Fruit fly (Drosophila melanogaster): Measurements from ENCODE around the gene MICU1.
A peak's percentile ranks its signal among the peaks of the same experiment; 100 is the strongest.

Gene MICU1

dm6 chr2L:7188530-7188996, 6.5 kb downstream of the MICU1 start (continued):
- peak; percentile 100 for TF ChIP-seq CG3032 (tag; optimal IDR thresholded peaks at IDR 0.05)
- peak; percentile 100 for TF ChIP-seq Sox15 (GFP tag; optimal IDR thresholded peaks at IDR 0.05)
- peak; percentile 99 for TF ChIP-seq cyc (GFP tag; optimal IDR thresholded peaks at IDR 0.05)
- TF ChIP-seq CG8119 (GFP tag; IDR thresholded peaks at IDR 0.05) = peak; percentile 100
- TF ChIP-seq ss (GFP tag; optimal IDR thresholded peaks at IDR 0.05) = peak; percentile 99
- TF ChIP-seq Eip75B (GFP tag; optimal IDR thresholded peaks at IDR 0.05) = peak; percentile 99
- TF ChIP-seq CG4318 (GFP tag; optimal IDR thresholded peaks at IDR 0.05) = peak; percentile 100
- TF ChIP-seq svp (GFP tag) = peak; percentile 100
- peak; percentile 100 for TF ChIP-seq pdm3 (GFP tag; optimal IDR thresholded peaks at IDR 0.05)
- TF ChIP-seq CG8632 (GFP tag; optimal IDR thresholded peaks at IDR 0.05) = peak; percentile 100
- TF ChIP-seq CG15336 (GFP tag; IDR thresholded peaks at IDR 0.05) = peak; percentile 100
- peak; percentile 100 for TF ChIP-seq CG10631 (GFP tag; optimal IDR thresholded peaks at IDR 0.05)
- peak; percentile 100 for TF ChIP-seq CG31627 (GFP tag; optimal IDR thresholded peaks at IDR 0.05)
- peak; percentile 100 for TF ChIP-seq CG11294 (GFP tag; IDR thresholded peaks at IDR 0.05)
- peak; percentile 99 for TF ChIP-seq Eip93F (GFP tag; optimal IDR thresholded peaks at IDR 0.05)
- TF ChIP-seq esn (GFP tag; optimal IDR thresholded peaks at IDR 0.05) = peak; percentile 100
- TF ChIP-seq CG32006 (GFP tag; optimal IDR thresholded peaks at IDR 0.05) = peak; percentile 100
- peak; percentile 99 for TF ChIP-seq Smox (GFP tag; optimal IDR thresholded peaks at IDR 0.05)
- TF ChIP-seq CG6163 (GFP tag; IDR thresholded peaks at IDR 0.05) = peak; percentile 100
- peak; percentile 100 for TF ChIP-seq dac (GFP tag; optimal IDR thresholded peaks at IDR 0.05)
- peak; percentile 99 for TF ChIP-seq eg (GFP tag; IDR thresholded peaks at IDR 0.05)
- peak; percentile 100 for TF ChIP-seq net (GFP tag; optimal IDR thresholded peaks at IDR 0.05)

DNA sequence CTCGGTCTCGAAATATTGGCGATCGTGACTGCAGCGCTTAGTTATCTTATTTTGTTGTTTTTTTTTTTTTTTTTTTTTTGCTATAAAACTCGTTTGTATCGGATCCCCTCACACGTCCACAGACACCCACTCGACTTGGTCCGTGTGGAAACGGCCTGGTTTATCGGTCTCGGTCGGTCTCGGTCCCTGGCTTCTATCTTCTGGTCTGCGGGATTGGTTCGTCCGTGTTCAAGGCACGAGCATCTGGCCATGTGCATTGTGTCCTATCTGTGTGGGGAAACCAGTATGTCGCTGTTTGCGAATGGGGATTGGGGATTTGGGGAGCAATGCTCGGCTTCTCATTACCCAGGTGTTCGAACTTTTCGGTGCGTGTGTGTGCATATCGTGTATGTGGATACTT, 7.6 kb downstream of the MICU1 start, which contains the start of gene CG4496:
TSS of gene CG4496 (minus strand) at position 337 of the 400 bp plus-strand sequence.
- peak; percentile 39 for TF ChIP-seq fd59A (GFP tag; optimal IDR thresholded peaks at IDR 0.05)
- no peak for TF ChIP-seq Smox (GFP tag; optimal IDR thresholded peaks at IDR 0.05)
- TF ChIP-seq topi (GFP tag; optimal IDR thresholded peaks at IDR 0.05) = no peak
- no peak for TF ChIP-seq esn (GFP tag; optimal IDR thresholded peaks at IDR 0.05)
- peak; percentile 29 for TF ChIP-seq CG6276 (GFP tag; optimal IDR thresholded peaks at IDR 0.05)
- TF ChIP-seq fd85E (GFP tag; optimal IDR thresholded peaks at IDR 0.05) = no peak
- peak; percentile 81 for TF ChIP-seq Eip78C (GFP tag)
- TF ChIP-seq CG34406 (GFP tag; optimal IDR thresholded peaks at IDR 0.05) = no peak
- TF ChIP-seq CG16779 (tag; optimal IDR thresholded peaks at IDR 0.05) = peak; percentile 65
- peak; percentile 78 to 92 for TF ChIP-seq ss (GFP tag; optimal IDR thresholded peaks at IDR 0.05)
- TF ChIP-seq CG3032 (tag; optimal IDR thresholded peaks at IDR 0.05) = no peak
- TF ChIP-seq Blimp-1 (GFP tag; optimal IDR thresholded peaks at IDR 0.05) = no peak
- peak; percentile 29 for TF ChIP-seq spab (GFP tag; optimal IDR thresholded peaks at IDR 0.05)
- no peak for TF ChIP-seq dac (GFP tag; optimal IDR thresholded peaks at IDR 0.05)
- peak; percentile 44 for TF ChIP-seq achi (GFP tag; optimal IDR thresholded peaks at IDR 0.05)
- TF ChIP-seq lz (GFP tag; optimal IDR thresholded peaks at IDR 0.05) = no peak
- peak; percentile 19 for TF ChIP-seq CG6854 (GFP tag; optimal IDR thresholded peaks at IDR 0.05)
- no peak for TF ChIP-seq cyc (GFP tag; optimal IDR thresholded peaks at IDR 0.05)
- TF ChIP-seq svp (GFP tag) = no peak
- peak; percentile 3 for TF ChIP-seq CG6792 (GFP tag; optimal IDR thresholded peaks at IDR 0.05)
- TF ChIP-seq CG4318 (GFP tag; optimal IDR thresholded peaks at IDR 0.05) = no peak
- no peak for TF ChIP-seq CG11902 (GFP tag; optimal IDR thresholded peaks at IDR 0.05)
- TF ChIP-seq net (GFP tag; optimal IDR thresholded peaks at IDR 0.05) = peak; percentile 28
- no peak for TF ChIP-seq CG31627 (GFP tag; optimal IDR thresholded peaks at IDR 0.05)
- peak; percentile 56 for TF ChIP-seq Ets96B (tag; optimal IDR thresholded peaks at IDR 0.05)
- TF ChIP-seq vri (GFP tag; optimal IDR thresholded peaks at IDR 0.05) = no peak
- no peak for TF ChIP-seq Ets21C (GFP tag; optimal IDR thresholded peaks at IDR 0.05)
- TF ChIP-seq Lpt (GFP tag; optimal IDR thresholded peaks at IDR 0.05) = peak; percentile 74
- peak; percentile 57 for TF ChIP-seq CG9139 (GFP tag; optimal IDR thresholded peaks at IDR 0.05)
- TF ChIP-seq pdm3 (GFP tag; optimal IDR thresholded peaks at IDR 0.05) = peak; percentile 32
- peak; percentile 25 for TF ChIP-seq OdsH (GFP tag; optimal IDR thresholded peaks at IDR 0.05)
- TF ChIP-seq Sox14 (GFP tag; optimal IDR thresholded peaks at IDR 0.05) = peak; percentile 18
- peak; percentile 3 for TF ChIP-seq acj6 (GFP tag; optimal IDR thresholded peaks at IDR 0.05)
- TF ChIP-seq CG1621 (tag; optimal IDR thresholded peaks at IDR 0.05) = peak; percentile 89
- no peak for TF ChIP-seq CG8632 (GFP tag; optimal IDR thresholded peaks at IDR 0.05)
- TF ChIP-seq Hr39 (GFP tag; optimal IDR thresholded peaks at IDR 0.05) = no peak
- TF ChIP-seq CG32006 (GFP tag; optimal IDR thresholded peaks at IDR 0.05) = no peak
- TF ChIP-seq Hr4 (GFP tag; optimal IDR thresholded peaks at IDR 0.05) = no peak
- peak; percentile 26 for TF ChIP-seq CG10631 (GFP tag; optimal IDR thresholded peaks at IDR 0.05)
- TF ChIP-seq Hr38 (GFP tag; optimal IDR thresholded peaks at IDR 0.05) = no peak
- no peak for TF ChIP-seq CG7368 (GFP tag; optimal IDR thresholded peaks at IDR 0.05)
